Worm (Caenorhabditis elegans) whole organism, L2 larva: ENCODE results near the gene M70.3.

Experiments
- C34F6.9 ChIP-seq: fragments of 150-350 bp; optimal IDR thresholded peaks from 2 replicates; lab custom pipeline; 2014; ENCODE audit warnings: missing biosample characterization, missing genetic modification characterization
- F13H6.1 ChIP-seq: sonication (generic microtip); optimal IDR thresholded peaks from 2 replicates; lab custom pipeline; 2016; ENCODE audit warnings: missing genetic modification characterization, missing compliant biosample characterization
- Y55F3AM.14 ChIP-seq: fragments of 200-800 bp; sonication (Bioruptor generic); optimal IDR thresholded peaks from 2 replicates; lab custom pipeline; 2018; ENCODE audit warnings: mild to moderate bottlenecking, missing genetic modification characterization, missing compliant biosample characterization
- alr-1 ChIP-seq: fragments of 150-350 bp; optimal IDR thresholded peaks from 2 replicates; lab custom pipeline; 2014; ENCODE audit warnings: missing biosample characterization, missing genetic modification characterization
- aly-2 ChIP-seq: fragments of 150-350 bp; optimal IDR thresholded peaks from 2 replicates; lab custom pipeline; 2014; ENCODE audit warnings: missing biosample characterization, missing genetic modification characterization
- ama-1 ChIP-seq: fragments of 150-350 bp; optimal IDR thresholded peaks from 2 replicates; lab custom pipeline; 2018; ENCODE audit warnings: inconsistent platforms
- blmp-1 ChIP-seq: sonication (generic microtip); optimal IDR thresholded peaks from 2 replicates; lab custom pipeline; 2017; ENCODE audit warnings: missing genetic modification characterization, mild to moderate bottlenecking, missing compliant biosample characterization, antibody characterized with exemption, moderate library complexity; ENCODE audit not compliant: insufficient read depth
- ceh-16 ChIP-seq: fragments of 150-350 bp; optimal IDR thresholded peaks from 2 replicates; lab custom pipeline; 2014; ENCODE audit warnings: missing biosample characterization, missing genetic modification characterization
- ceh-82 ChIP-seq: fragments of 150-350 bp; optimal IDR thresholded peaks from 2 replicates; lab custom pipeline; 2014; ENCODE audit warnings: missing biosample characterization, missing genetic modification characterization
- dmd-4 ChIP-seq: sonication (generic microtip); optimal IDR thresholded peaks from 2 replicates; lab custom pipeline; 2017; ENCODE audit warnings: missing biosample characterization, missing genetic modification characterization
- elt-1 ChIP-seq: fragments of 150-350 bp; optimal IDR thresholded peaks from 2 replicates; lab custom pipeline; 2014; ENCODE audit warnings: missing biosample characterization, missing genetic modification characterization
- elt-3 ChIP-seq: sonication (generic microtip); optimal IDR thresholded peaks from 2 replicates; lab custom pipeline; 2017; ENCODE audit warnings: missing biosample characterization, missing genetic modification characterization
- fos-1 ChIP-seq: fragments of 150-350 bp; optimal IDR thresholded peaks from 2 replicates; lab custom pipeline; 2014; ENCODE audit warnings: missing biosample characterization, missing genetic modification characterization
- gmeb-1 ChIP-seq: fragments of 150-350 bp; optimal IDR thresholded peaks from 2 replicates; lab custom pipeline; 2014; ENCODE audit warnings: missing biosample characterization, missing genetic modification characterization
- lin-11 ChIP-seq: fragments of 150-350 bp; sonication (generic microtip); optimal IDR thresholded peaks from 2 replicates; lab custom pipeline; 2014; ENCODE audit warnings: missing biosample characterization, missing genetic modification characterization, inconsistent platforms, mixed read lengths
- lin-39 ChIP-seq: fragments of 150-350 bp; optimal IDR thresholded peaks from 2 replicates; lab custom pipeline; 2014; ENCODE audit warnings: missing biosample characterization, missing genetic modification reagents, missing genetic modification characterization
- lsy-2 ChIP-seq, 2 experiments: fragments of 150-350 bp in 1 of 2; sonication (generic microtip) in 1 of 2; optimal IDR thresholded peaks; 2 replicates each; lab custom pipeline; 2014 to 2017; ENCODE audit warnings: missing biosample characterization in 2 of 2, missing genetic modification characterization in 2 of 2
- mab-5 ChIP-seq: fragments of 150-350 bp; optimal IDR thresholded peaks from 2 replicates; lab custom pipeline; 2014; ENCODE audit warnings: missing biosample characterization, missing genetic modification characterization
- mbf-1 ChIP-seq: sonication (generic microtip); optimal IDR thresholded peaks from 2 replicates; lab custom pipeline; 2017; ENCODE audit warnings: missing biosample characterization, missing genetic modification characterization
- mdl-1 ChIP-seq, 2 experiments: fragments of 150-350 bp in 1 of 2; sonication (generic microtip) in 1 of 2; optimal IDR thresholded peaks; 2 replicates each; lab custom pipeline; 2017; ENCODE audit warnings: missing biosample characterization in 2 of 2, missing genetic modification characterization in 2 of 2
- nhr-10 ChIP-seq: sonication (generic microtip); optimal IDR thresholded peaks from 2 replicates; lab custom pipeline; 2017; ENCODE audit warnings: missing biosample characterization, missing genetic modification characterization
- nhr-11 ChIP-seq: fragments of 150-350 bp; optimal IDR thresholded peaks from 2 replicates; lab custom pipeline; 2014; ENCODE audit warnings: missing biosample characterization, missing genetic modification characterization
- nhr-12 ChIP-seq: fragments of 150-350 bp; optimal IDR thresholded peaks from 2 replicates; lab custom pipeline; 2014; ENCODE audit warnings: missing biosample characterization, missing genetic modification characterization
- nhr-129 ChIP-seq: fragments of 150-350 bp; optimal IDR thresholded peaks from 2 replicates; lab custom pipeline; 2014; ENCODE audit warnings: missing biosample characterization, missing genetic modification characterization
- nhr-23 ChIP-seq: fragments of 150-350 bp; optimal IDR thresholded peaks from 2 replicates; lab custom pipeline; 2014; ENCODE audit warnings: missing biosample characterization, missing genetic modification reagents, missing genetic modification characterization
- nhr-237 ChIP-seq: fragments of 150-350 bp; optimal IDR thresholded peaks from 2 replicates; lab custom pipeline; 2014; ENCODE audit warnings: missing biosample characterization, missing genetic modification characterization
- nhr-25 ChIP-seq: fragments of 150-350 bp; sonication (generic microtip); optimal IDR thresholded peaks from 3 replicates; lab custom pipeline; 2014; ENCODE audit warnings: missing biosample characterization, missing genetic modification characterization
- nhr-6 ChIP-seq: fragments of 150-350 bp; optimal IDR thresholded peaks from 2 replicates; lab custom pipeline; 2014; ENCODE audit warnings: missing biosample characterization, missing genetic modification characterization
- peb-1 ChIP-seq: fragments of 150-350 bp; optimal IDR thresholded peaks from 2 replicates; lab custom pipeline; 2014; ENCODE audit warnings: missing biosample characterization, missing genetic modification characterization
- sem-4 ChIP-seq: fragments of 150-350 bp; optimal IDR thresholded peaks from 2 replicates; lab custom pipeline; 2014; ENCODE audit warnings: missing biosample characterization, missing genetic modification reagents, missing genetic modification characterization
- sma-3 ChIP-seq: sonication (generic microtip); optimal IDR thresholded peaks from 2 replicates; lab custom pipeline; 2016; ENCODE audit warnings: missing genetic modification reagents, missing genetic modification characterization, missing compliant biosample characterization
- sma-9 ChIP-seq, 2 experiments: fragments of 150-350 bp in 1 of 2; sonication (generic microtip) in 1 of 2; optimal IDR thresholded peaks; 2 replicates each; lab custom pipeline; 2014 to 2016; ENCODE audit warnings: missing genetic modification characterization in 2 of 2, mild to moderate bottlenecking in 1 of 2, missing biosample characterization in 1 of 2, missing compliant biosample characterization in 1 of 2, missing genetic modification reagents in 1 of 2, moderate library complexity in 1 of 2
- unc-55 ChIP-seq: fragments of 150-350 bp; sonication (generic microtip); optimal IDR thresholded peaks from 3 replicates; lab custom pipeline; 2014; ENCODE audit warnings: missing biosample characterization, missing genetic modification reagents, missing genetic modification characterization
- unc-62 ChIP-seq: fragments of 150-350 bp; optimal IDR thresholded peaks from 2 replicates; lab custom pipeline; 2014; ENCODE audit warnings: missing biosample characterization, missing genetic modification reagents, missing genetic modification characterization
- zag-1 ChIP-seq: fragments of 150-350 bp; optimal IDR thresholded peaks from 2 replicates; lab custom pipeline; 2014; ENCODE audit warnings: missing biosample characterization, missing genetic modification characterization

Gene M70.3

ce11 chrIV:2275545-2275944 is 33.3 kb upstream of the M70.3 start, which contains the start of gene M70.5:
M70.5 (minus strand) TSS chrIV:2275622.
- TF ChIP-seq gmeb-1, result peak; percentile 59

ce11 chrIV:2263564-2263963 is 21.3 kb upstream of the M70.3 start, which contains the start of gene famp-1:
famp-1 (minus strand) TSS chrIV:2263664.
- no peak for TF ChIP-seq elt-1 (tag; lab: Kevin White, UChicago)
- no peak for TF ChIP-seq ceh-82 (tag; lab: Kevin White, UChicago)
- no peak for TF ChIP-seq Y55F3AM.14 (GFP tag; lab: Kevin White, UChicago)
- TF ChIP-seq nhr-12 (tag; lab: Kevin White, UChicago), result no peak
- no peak for TF ChIP-seq mab-5 (tag; lab: Kevin White, UChicago)
- TF ChIP-seq nhr-10 (tag; lab: Kevin White, UChicago), result no peak
- no peak for TF ChIP-seq nhr-6 (tag; lab: Kevin White, UChicago)
- no peak for TF ChIP-seq mdl-1 (tag; optimal IDR thresholded peaks at IDR 0.05; lab: Kevin White, UChicago)
- TF ChIP-seq elt-3 (tag; lab: Kevin White, UChicago), result no peak
- no peak for TF ChIP-seq C34F6.9
- no peak for TF ChIP-seq sma-9 (GFP tag; optimal IDR thresholded peaks at IDR 0.05; lab: Kevin White, UChicago)
- TF ChIP-seq sma-9 (tag; optimal IDR thresholded peaks at IDR 0.05; lab: Kevin White, UChicago), result no peak

DNA sequence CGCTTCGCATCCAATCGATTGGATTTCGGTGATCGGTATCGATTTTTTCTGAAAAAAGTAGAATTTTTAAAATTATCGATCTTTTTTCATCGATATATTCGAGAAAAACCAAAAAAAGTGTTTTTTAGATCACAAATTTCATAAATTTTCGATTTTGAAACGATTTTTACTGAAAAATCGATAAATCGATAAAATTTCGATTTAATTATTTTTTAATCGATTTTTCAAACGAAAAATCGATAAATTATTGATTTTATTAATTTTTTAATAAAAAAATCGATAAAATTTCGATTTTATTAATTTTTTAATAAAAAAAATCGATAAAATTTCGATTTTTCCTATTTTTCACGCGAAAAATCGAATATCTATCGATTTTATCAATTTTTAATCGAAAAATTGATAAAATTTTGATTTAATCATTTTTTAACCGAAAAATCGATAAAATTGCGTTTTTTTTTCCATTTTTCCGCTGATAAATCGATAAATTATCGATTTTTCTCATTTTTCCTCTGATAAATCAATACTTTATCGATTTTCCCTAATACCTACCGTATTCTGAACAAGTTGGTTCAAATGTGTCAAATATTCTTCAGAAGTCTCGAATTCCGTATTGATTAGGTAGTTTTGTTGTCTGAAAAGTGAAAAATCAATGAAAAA is 11.3 kb upstream of the M70.3 start:
- TF ChIP-seq sma-3 (GFP tag; lab: Kevin White, UChicago) (no peak), nhr-23 (tag; lab: Kevin White, UChicago) (no peak), aly-2 (tag; lab: Kevin White, UChicago) (no peak), nhr-237 (tag; lab: Kevin White, UChicago) (no peak), C34F6.9 (no peak), lin-11 (tag; lab: Kevin White, UChicago) (no peak), nhr-12 (tag; lab: Kevin White, UChicago) (no peak), ceh-16 (tag; lab: Kevin White, UChicago) (no peak), alr-1 (no peak), blmp-1 (tag; lab: Kevin White, UChicago) (no peak), F13H6.1 (tag; lab: Kevin White, UChicago) (no peak), peb-1 (no peak), nhr-129 (tag; lab: Kevin White, UChicago) (no peak), sem-4 (tag; lab: Kevin White, UChicago) (no peak), lin-39 (tag; lab: Kevin White, UChicago) (no peak), zag-1 (no peak), ceh-82 (tag; lab: Kevin White, UChicago) (no peak)

DNA sequence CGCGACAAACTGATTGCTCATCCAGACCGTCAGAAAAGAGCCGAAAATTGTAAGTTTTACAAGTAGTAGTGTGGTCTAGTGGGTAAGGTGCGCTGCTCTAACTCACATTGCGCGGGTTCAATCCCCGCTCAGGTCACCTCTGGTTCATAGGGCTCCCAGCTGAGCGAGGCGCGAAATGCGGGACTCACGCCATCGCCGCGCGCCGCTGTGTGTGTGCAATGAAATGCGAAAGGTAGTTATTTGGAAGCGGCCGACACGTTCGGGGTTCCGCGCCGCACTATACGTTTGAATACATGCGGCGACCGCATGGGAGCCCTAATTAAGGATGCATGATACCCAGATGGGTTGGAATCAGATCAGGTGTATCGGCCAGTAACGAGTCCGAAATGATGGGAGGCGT is 3.9 kb upstream of the M70.3 start:
- TF ChIP-seq dmd-4 (tag; lab: Kevin White, UChicago) (no peak), lsy-2 (tag; optimal IDR thresholded peaks at IDR 0.05; lab: Kevin White, UChicago) (no peak), mbf-1 (no peak), unc-55 (no peak), ama-1 (no peak), blmp-1 (tag; lab: Kevin White, UChicago) (no peak), ceh-82 (tag; lab: Kevin White, UChicago) (no peak), F13H6.1 (tag; lab: Kevin White, UChicago) (no peak), nhr-11 (no peak), aly-2 (tag; lab: Kevin White, UChicago) (no peak), gmeb-1 (no peak), fos-1 (no peak), unc-62 (GFP tag; lab: Kevin White, UChicago) (no peak), C34F6.9 (no peak), peb-1 (no peak), lin-39 (tag; lab: Kevin White, UChicago) (no peak), sma-3 (GFP tag; lab: Kevin White, UChicago) (no peak), nhr-25 (tag; lab: Kevin White, UChicago) (no peak)
